Worm (Caenorhabditis elegans): ENCODE data around the gene xpo-3.

The xpo-3 gene

ce11 chrIV:7940919-7941318 is 17.1 kb upstream of the xpo-3 start, which contains the start of gene exc-9:
exc-9 (minus strand) TSS chrIV:7941019.
- TF ChIP-seq pat-9 (tag; optimal IDR thresholded peaks at IDR 0.05): no peak
- TF ChIP-seq ceh-14 (tag; optimal IDR thresholded peaks at IDR 0.05): no peak
- TF ChIP-seq ahr-1 (tag; optimal IDR thresholded peaks at IDR 0.05): no peak
- no peak for TF ChIP-seq tbx-2 (tag; optimal IDR thresholded peaks at IDR 0.05)
- no peak for TF ChIP-seq ceh-31 (tag; optimal IDR thresholded peaks at IDR 0.05)
- no peak for TF ChIP-seq unc-86 (tag; optimal IDR thresholded peaks at IDR 0.05)
- no peak for TF ChIP-seq tbx-7 (tag; optimal IDR thresholded peaks at IDR 0.05)
- TF ChIP-seq gmeb-2 (tag; optimal IDR thresholded peaks at IDR 0.05): no peak
- no peak for TF ChIP-seq unc-42 (tag; optimal IDR thresholded peaks at IDR 0.05)
- TF ChIP-seq sox-2 (GFP tag; IDR thresholded peaks at IDR 0.05): no peak
- no peak for TF ChIP-seq nhr-232 (tag; optimal IDR thresholded peaks at IDR 0.05)
- TF ChIP-seq ceh-45 (GFP tag; IDR thresholded peaks at IDR 0.05): no peak
- no peak for TF ChIP-seq mec-3 (tag; optimal IDR thresholded peaks at IDR 0.05; ENCODE audit: borderline replicate concordance)
- TF ChIP-seq ceh-2 (tag; optimal IDR thresholded peaks at IDR 0.05): no peak

- TF ChIP-seq hlh-30 (tag; optimal IDR thresholded peaks at IDR 0.05; ENCODE audit: insufficient read depth) (no peak), sox-4 (tag; optimal IDR thresholded peaks at IDR 0.05) (no peak), odd-2 (tag; optimal IDR thresholded peaks at IDR 0.05) (no peak), hlh-8 (tag; optimal IDR thresholded peaks at IDR 0.05) (no peak), elt-2 (tag; optimal IDR thresholded peaks at IDR 0.05) (no peak), fkh-10 (GFP tag; optimal IDR thresholded peaks at IDR 0.05) (no peak), ceh-24 (tag; optimal IDR thresholded peaks at IDR 0.05) (no peak), Y22D7AL.16 (tag; optimal IDR thresholded peaks at IDR 0.05) (no peak), hlh-15 (tag; optimal IDR thresholded peaks at IDR 0.05) (no peak), ztf-16 (tag; optimal IDR thresholded peaks at IDR 0.05) (no peak), rnt-1 (tag; optimal IDR thresholded peaks at IDR 0.05) (no peak), dve-1 (tag; optimal IDR thresholded peaks at IDR 0.05) (no peak), pqm-1 (tag; optimal IDR thresholded peaks at IDR 0.05) (no peak), F13H6.1 (tag; optimal IDR thresholded peaks at IDR 0.05) (no peak)
Measured at ce11 chrIV:7938834-7939233, 15.0 kb upstream of the xpo-3 start, which contains the start of gene F20D12.7. F20D12.7 (minus strand) TSS chrIV:7938934.

ce11 chrIV:7933733-7934132 is 9.9 kb upstream of the xpo-3 start, which contains the start of gene bbs-2:
bbs-2 (plus strand) TSS chrIV:7934033.
- TF ChIP-seq sdc-2 (tag; optimal IDR thresholded peaks at IDR 0.05) (no peak), ceh-6 (GFP tag; optimal IDR thresholded peaks at IDR 0.05) (no peak), hlh-6 (tag; optimal IDR thresholded peaks at IDR 0.05) (no peak), pha-4 (tag; optimal IDR thresholded peaks at IDR 0.05) (no peak), nfya-1 (tag; optimal IDR thresholded peaks at IDR 0.05) (no peak), K02D7.2 (tag; optimal IDR thresholded peaks at IDR 0.05) (no peak)

- no peak for TF ChIP-seq K09A11.1 (tag; optimal IDR thresholded peaks at IDR 0.05; ENCODE audit: insufficient read depth)
- TF ChIP-seq C08G9.2 (tag; optimal IDR thresholded peaks at IDR 0.05): no peak
Measured at ce11 chrIV:7931873-7932272, 8.0 kb upstream of the xpo-3 start.

- no peak for TF ChIP-seq tbx-2 (tag; optimal IDR thresholded peaks at IDR 0.05)
- TF ChIP-seq lin-11 (tag; optimal IDR thresholded peaks at IDR 0.05): no peak
- TF ChIP-seq unc-42 (tag; optimal IDR thresholded peaks at IDR 0.05): no peak
Measured at ce11 chrIV:7927852-7928251, 4.0 kb upstream of the xpo-3 start, which contains the start of gene gcy-8. gcy-8 (plus strand) TSS chrIV:7928152.

Data from whole organism, late embryonic.